Worm (Caenorhabditis elegans) whole organism, young adult: ENCODE data around the gene F54B11.5.

Source experiments
- B0261.1 ChIP-seq: sonication (generic microtip); optimal IDR thresholded peaks from 2 replicates; lab custom pipeline; 2016; ENCODE audit warnings: mild to moderate bottlenecking, missing genetic modification characterization, moderate library complexity, missing compliant biosample characterization
- B0336.3 ChIP-seq: fragments of 200-800 bp; sonication (Bioruptor generic); IDR thresholded peaks from 2 replicates; pipeline ENCODE4 v1.3.6; 2022; ENCODE audit warnings: missing genetic modification characterization, missing compliant biosample characterization
- D2030.7 ChIP-seq: fragments of 200-800 bp; sonication (Bioruptor generic); IDR thresholded peaks from 2 replicates; pipeline ENCODE4 v1.3.6; 2022; ENCODE audit warnings: missing genetic modification reagents, missing genetic modification characterization, missing compliant biosample characterization
- K11D2.4 ChIP-seq: fragments of 200-800 bp; sonication (Bioruptor generic); IDR thresholded peaks from 2 replicates; pipeline ENCODE4 v1.3.6; 2022; ENCODE audit warnings: missing genetic modification reagents, missing genetic modification characterization, missing compliant biosample characterization
- Y53F4B.3 ChIP-seq: fragments of 200-800 bp; sonication (Bioruptor generic); IDR thresholded peaks from 2 replicates; pipeline ENCODE4 v1.3.6; 2022; ENCODE audit warnings: missing genetic modification reagents, missing genetic modification characterization, missing compliant biosample characterization
- ZK185.1 ChIP-seq: sonication (generic microtip); optimal IDR thresholded peaks from 2 replicates; lab custom pipeline; 2016; ENCODE audit warnings: mild to moderate bottlenecking, missing genetic modification characterization, missing compliant biosample characterization; ENCODE audit not compliant: poor library complexity, severe bottlenecking
- cebp-1 ChIP-seq, 2 experiments: fragments of 200-800 bp in 1 of 2; sonication (Bioruptor generic) in 1 of 2; sonication (generic microtip) in 1 of 2; IDR thresholded peaks in 1 of 2; optimal IDR thresholded peaks in 1 of 2; 2 replicates each; pipeline versions ENCODE4 v1.3.6 to Lab custom; 2017 to 2022; ENCODE audit warnings: missing compliant biosample characterization in 2 of 2, missing genetic modification characterization in 2 of 2, mild to moderate bottlenecking in 1 of 2, missing genetic modification reagents in 1 of 2, moderate library complexity in 1 of 2
- ceh-100 ChIP-seq: fragments of 200-800 bp; sonication (Bioruptor generic); IDR thresholded peaks from 2 replicates; pipeline ENCODE4 v1.3.6; 2022; ENCODE audit warnings: missing genetic modification reagents, missing genetic modification characterization, missing compliant biosample characterization
- ceh-91 ChIP-seq: fragments of 200-800 bp; sonication (Bioruptor generic); IDR thresholded peaks from 2 replicates; pipeline ENCODE4 v1.3.6; 2022; ENCODE audit warnings: missing genetic modification reagents, missing genetic modification characterization, missing compliant biosample characterization
- die-1 ChIP-seq: sonication (generic microtip); optimal IDR thresholded peaks from 2 replicates; lab custom pipeline; 2016; ENCODE audit warnings: missing genotype, mild to moderate bottlenecking, missing genetic modification characterization, missing compliant biosample characterization
- dox-1 ChIP-seq: fragments of 200-800 bp; sonication (Bioruptor generic); IDR thresholded peaks from 2 replicates; pipeline ENCODE4 v1.3.6; 2022; ENCODE audit warnings: missing genetic modification reagents, missing genetic modification characterization, missing compliant biosample characterization
- efl-1 ChIP-seq: fragments of 150-350 bp; optimal IDR thresholded peaks from 2 replicates; lab custom pipeline; 2014; ENCODE audit warnings: missing biosample characterization, missing genetic modification reagents, missing genetic modification characterization
- egrh-3 ChIP-seq: fragments of 200-800 bp; sonication (Bioruptor generic); IDR thresholded peaks from 2 replicates; pipeline ENCODE4 v1.3.6; 2022; ENCODE audit warnings: missing genetic modification reagents, missing genetic modification characterization, missing compliant biosample characterization
- ekl-4 ChIP-seq: fragments of 200-800 bp; sonication (Bioruptor generic); IDR thresholded peaks from 2 replicates; pipeline ENCODE4 v1.3.6; 2022; ENCODE audit warnings: missing genetic modification reagents, missing genetic modification characterization, missing compliant biosample characterization
- fkh-3 ChIP-seq: sonication (generic microtip); optimal IDR thresholded peaks from 2 replicates; lab custom pipeline; 2016; ENCODE audit warnings: mild to moderate bottlenecking, missing genetic modification characterization, missing compliant biosample characterization
- hlh-26 ChIP-seq: fragments of 200-800 bp; sonication (Bioruptor generic); conservative IDR thresholded peaks from 2 replicates; pipeline ENCODE4 v1.3.6; 2022; ENCODE audit warnings: missing genetic modification reagents, missing genetic modification characterization, missing compliant biosample characterization
- hmg-1.2 ChIP-seq: fragments of 200-800 bp; sonication (Bioruptor generic); IDR thresholded peaks from 2 replicates; pipeline ENCODE4 v1.3.6; 2022; ENCODE audit warnings: missing genetic modification reagents, missing genetic modification characterization, missing compliant biosample characterization
- lin-35 ChIP-seq, 3 experiments: fragments of 150-350 bp in 2 of 3; sonication (generic microtip) in 1 of 3; optimal IDR thresholded peaks; 2 replicates each; lab custom pipeline; 2014 to 2018; ENCODE audit warnings: missing biosample characterization in 3 of 3, missing genetic modification characterization in 3 of 3, missing genetic modification reagents in 3 of 3
- lsl-1 ChIP-seq: fragments of 200-800 bp; sonication (Bioruptor generic); optimal IDR thresholded peaks from 2 replicates; lab custom pipeline; 2018; ENCODE audit warnings: mild to moderate bottlenecking, missing genetic modification characterization, moderate library complexity, missing compliant biosample characterization
- lsy-27 ChIP-seq: sonication (generic microtip); optimal IDR thresholded peaks from 2 replicates; lab custom pipeline; 2017; ENCODE audit warnings: missing genetic modification characterization, mild to moderate bottlenecking, missing compliant biosample characterization, antibody characterized with exemption, missing genotype, borderline replicate concordance; ENCODE audit not compliant: insufficient read depth
- mcd-1 ChIP-seq: fragments of 200-800 bp; sonication (Bioruptor generic); IDR thresholded peaks from 2 replicates; pipeline ENCODE4 v1.3.6; 2022; ENCODE audit warnings: missing genetic modification reagents, missing genetic modification characterization, missing compliant biosample characterization
- nfya-2 ChIP-seq: fragments of 200-800 bp; sonication (Bioruptor generic); IDR thresholded peaks from 2 replicates; pipeline ENCODE4 v1.3.6; 2022; ENCODE audit warnings: missing genetic modification reagents, missing genetic modification characterization, missing compliant biosample characterization
- nhr-27 ChIP-seq: fragments of 200-800 bp; sonication (Bioruptor generic); optimal IDR thresholded peaks from 2 replicates; lab custom pipeline; 2018; ENCODE audit warnings: mild to moderate bottlenecking, missing genetic modification characterization, moderate library complexity, missing compliant biosample characterization
- nhr-80 ChIP-seq: sonication (generic microtip); optimal IDR thresholded peaks from 2 replicates; lab custom pipeline; 2016; ENCODE audit warnings: missing genetic modification characterization, missing compliant biosample characterization
- rcor-1 ChIP-seq: fragments of 200-800 bp; sonication (Bioruptor generic); IDR thresholded peaks from 2 replicates; pipeline ENCODE4 v1.3.6; 2022; ENCODE audit warnings: missing genetic modification reagents, missing genetic modification characterization, missing compliant biosample characterization
- snpc-4 ChIP-seq, 5 experiments: fragments of 150-350 bp in 1 of 5; sonication (generic microtip) in 4 of 5; optimal IDR thresholded peaks; 2 replicates each; lab custom pipeline; 2014 to 2018; ENCODE audit warnings: missing genetic modification characterization in 5 of 5, missing biosample characterization in 3 of 5, antibody characterized with exemption in 2 of 5, mild to moderate bottlenecking in 2 of 5, missing compliant biosample characterization in 2 of 5, missing genotype in 2 of 5, moderate library complexity in 2 of 5, missing genetic modification reagents in 1 of 5
- somi-1 ChIP-seq: fragments of 200-800 bp; sonication (Bioruptor generic); optimal IDR thresholded peaks from 2 replicates; lab custom pipeline; 2018; ENCODE audit warnings: mild to moderate bottlenecking, missing genetic modification characterization, missing compliant biosample characterization
- sptf-2 ChIP-seq: fragments of 200-800 bp; sonication (Bioruptor generic); optimal IDR thresholded peaks from 2 replicates; lab custom pipeline; 2018; ENCODE audit warnings: mild to moderate bottlenecking, missing genetic modification characterization, missing compliant biosample characterization
- tlf-1 ChIP-seq: fragments of 200-800 bp; sonication (Bioruptor generic); optimal IDR thresholded peaks from 2 replicates; lab custom pipeline; 2018; ENCODE audit warnings: mild to moderate bottlenecking, missing genetic modification characterization, missing compliant biosample characterization
- unc-130 ChIP-seq: sonication (generic microtip); optimal IDR thresholded peaks from 2 replicates; lab custom pipeline; 2016; ENCODE audit warnings: missing genetic modification reagents, missing genetic modification characterization, missing compliant biosample characterization
- zfh-2 ChIP-seq: fragments of 200-800 bp; sonication (Bioruptor generic); conservative IDR thresholded peaks from 2 replicates; pipeline ENCODE4 v1.3.6; 2022; ENCODE audit warnings: missing genetic modification reagents, missing genetic modification characterization, missing compliant biosample characterization
- zim-3 ChIP-seq: sonication (generic microtip); optimal IDR thresholded peaks from 2 replicates; lab custom pipeline; 2017; ENCODE audit warnings: mild to moderate bottlenecking, missing genetic modification characterization, moderate library complexity, missing compliant biosample characterization

Gene F54B11.5

ce11 chrX:13592367-13592766, 3.5 kb downstream of the F54B11.5 start, which contains the start of gene F54B11.4:
Gene F54B11.4 (plus strand): TSS chrX:13592667.
- no peak for TF ChIP-seq unc-130
- TF ChIP-seq ekl-4 (GFP tag; lab: Robert Waterston, UW) = no peak
- no peak for TF ChIP-seq D2030.7 (GFP tag; lab: Robert Waterston, UW)
- TF ChIP-seq dox-1 (GFP tag; lab: Robert Waterston, UW) = no peak
- no peak for TF ChIP-seq cebp-1 (GFP tag; IDR thresholded peaks at IDR 0.05; lab: Robert Waterston, UW)
- TF ChIP-seq cebp-1 (tag; optimal IDR thresholded peaks at IDR 0.05; lab: Kevin White, UChicago) = peak; percentile 62
- no peak for TF ChIP-seq rcor-1

- TF ChIP-seq egrh-3 (GFP tag; lab: Robert Waterston, UW) (peak; percentile 98), somi-1 (GFP tag; lab: Kevin White, UChicago) (no peak), mcd-1 (GFP tag; lab: Robert Waterston, UW) (peak; percentile 62), Y53F4B.3 (GFP tag; lab: Robert Waterston, UW) (no peak), zfh-2 (peak; percentile 91), K11D2.4 (no peak), dox-1 (GFP tag; lab: Robert Waterston, UW) (0 out of 2 replicates have a peak, but pooled peaks have one; percentile 14), tlf-1 (GFP tag; lab: Kevin White, UChicago) (no peak)
- TF ChIP-seq, all 124 proteins: peak for 4
These were observed 3.9 kb downstream of the F54B11.5 start for ce11 chrX:13591953-13592352.

- no peak for TF ChIP-seq lin-35 (GFP tag; optimal IDR thresholded peaks at IDR 0.05; lab: Kevin White, UChicago)
- TF ChIP-seq B0336.3 (GFP tag; lab: Robert Waterston, UW) = no peak
- no peak for TF ChIP-seq hmg-1.2 (GFP tag; lab: Robert Waterston, UW)
- no peak for TF ChIP-seq snpc-4 (GFP tag; optimal IDR thresholded peaks at IDR 0.05; lab: Kevin White, UChicago)
- no peak for TF ChIP-seq snpc-4 (tag; optimal IDR thresholded peaks at IDR 0.05; lab: Kevin White, UChicago)
- TF ChIP-seq die-1 = no peak
- no peak for TF ChIP-seq nfya-2
- no peak for TF ChIP-seq B0261.1 (tag; lab: Kevin White, UChicago)
- TF ChIP-seq ZK185.1 (tag; lab: Kevin White, UChicago) = no peak
- no peak for TF ChIP-seq lsl-1 (GFP tag; lab: Kevin White, UChicago)
- no peak for TF ChIP-seq hlh-26 (GFP tag; lab: Robert Waterston, UW)
- TF ChIP-seq lsy-27 (tag; lab: Kevin White, UChicago) = no peak
- TF ChIP-seq nhr-27 (tag; lab: Kevin White, UChicago) = no peak
- TF ChIP-seq efl-1 (GFP tag; lab: Kevin White, UChicago) = no peak
- TF ChIP-seq ceh-91 = no peak
- no peak for TF ChIP-seq ceh-100 (GFP tag; lab: Robert Waterston, UW)
- TF ChIP-seq, all 124 proteins: peak for 0
These were observed 4.7 kb downstream of the F54B11.5 start, which contains the start of gene col-44 for ce11 chrX:13591175-13591574. Gene col-44 (plus strand): TSS chrX:13591475.

ce11 chrX:13590688-13591087, 5.2 kb downstream of the F54B11.5 start:
- TF ChIP-seq nhr-80 (no peak), ekl-4 (GFP tag; lab: Robert Waterston, UW) (no peak), zfh-2 (peak; percentile 90), zim-3 (tag; lab: Kevin White, UChicago) (no peak), egrh-3 (GFP tag; lab: Robert Waterston, UW) (peak; percentile 51; the same call in 1 of the 2 replicates)
- TF ChIP-seq, all 124 proteins: peak for 2

ce11 chrX:13589735-13590134, 6.1 kb downstream of the F54B11.5 start, which contains the start of gene col-9:
Gene col-9 (plus strand): TSS chrX:13590035.
- TF ChIP-seq sptf-2 (no peak), fkh-3 (no peak)
- TF ChIP-seq, all 124 proteins: peak for 0
